Fruit fly (Drosophila melanogaster) whole organism, embryonic: ENCODE data around the gene CG12147.

Experiments used
- Adf1 ChIP-seq: fragments of 200-800 bp; sonication (Bioruptor generic); IDR thresholded peaks from 2 replicates; pipeline ENCODE4 v1.3.6; 2022; ENCODE audit warnings: missing biosample characterization, missing genetic modification characterization
- B-H1 ChIP-seq: fragments of 200-800 bp; sonication (Bioruptor generic); IDR thresholded peaks from 3 replicates; pipeline ENCODE4 v1.3.6; 2022; ENCODE audit warnings: missing biosample characterization, missing genetic modification characterization
- B-H2 ChIP-seq: fragments of 200-800 bp; sonication (Bioruptor generic); optimal IDR thresholded peaks from 2 replicates; lab custom pipeline; 2018; ENCODE audit warnings: missing biosample characterization, mild to moderate bottlenecking, missing genetic modification characterization
- Bdp1 ChIP-seq: fragments of 200-800 bp; sonication (Bioruptor generic); optimal IDR thresholded peaks from 3 replicates; lab custom pipeline; 2016; ENCODE audit warnings: missing biosample characterization, missing genetic modification characterization
- Blimp-1 ChIP-seq: fragments of 200-800 bp; sonication (Bioruptor generic); optimal IDR thresholded peaks from 3 replicates; lab custom pipeline; 2018; ENCODE audit warnings: missing biosample characterization, missing genetic modification characterization, mild to moderate bottlenecking, moderate library complexity, missing genetic modification reagents
- CG13123 ChIP-seq: fragments of 200-800 bp; sonication (Bioruptor generic); optimal IDR thresholded peaks from 2 replicates; lab custom pipeline; 2016; ENCODE audit warnings: missing biosample characterization, missing genetic modification characterization
- CG13775 ChIP-seq: fragments of 200-800 bp; sonication (Bioruptor generic); optimal IDR thresholded peaks from 3 replicates; lab custom pipeline; 2017; ENCODE audit warnings: missing biosample characterization, mild to moderate bottlenecking, missing genetic modification characterization
- CG1647 ChIP-seq: fragments of 200-800 bp; sonication (Bioruptor generic); optimal IDR thresholded peaks from 3 replicates; lab custom pipeline; 2016; ENCODE audit warnings: missing biosample characterization, missing genetic modification characterization
- CG17186 ChIP-seq: fragments of 200-800 bp; sonication (Bioruptor generic); optimal IDR thresholded peaks from 3 replicates; lab custom pipeline; 2017; ENCODE audit warnings: missing biosample characterization, missing genetic modification reagents, missing genetic modification characterization
- CG17612 ChIP-seq: fragments of 200-800 bp; sonication (Bioruptor generic); IDR thresholded peaks from 2 replicates; pipeline ENCODE4 v1.3.6; 2022; ENCODE audit warnings: missing biosample characterization, missing genetic modification characterization
- CG17912 ChIP-seq: fragments of 200-800 bp; sonication (Bioruptor generic); optimal IDR thresholded peaks from 2 replicates; lab custom pipeline; 2018; ENCODE audit warnings: missing biosample characterization, mild to moderate bottlenecking, missing genetic modification characterization
- CG30403 ChIP-seq: fragments of 200-800 bp; sonication (Bioruptor generic); optimal IDR thresholded peaks from 3 replicates; lab custom pipeline; 2016; ENCODE audit warnings: missing biosample characterization, missing genetic modification characterization
- CG3407 ChIP-seq: fragments of 200-800 bp; sonication (Bioruptor generic); optimal IDR thresholded peaks from 2 replicates; lab custom pipeline; 2018; ENCODE audit warnings: missing biosample characterization, mild to moderate bottlenecking, missing genetic modification characterization
- CG34422 ChIP-seq: fragments of 200-800 bp; sonication (Bioruptor generic); IDR thresholded peaks from 3 replicates; pipeline ENCODE4 v1.3.6; 2022; ENCODE audit warnings: missing biosample characterization, missing genetic modification characterization
- CG3838 ChIP-seq: fragments of 200-800 bp; sonication (Bioruptor generic); optimal IDR thresholded peaks from 3 replicates; lab custom pipeline; 2016; ENCODE audit warnings: missing biosample characterization, missing genetic modification characterization
- CG42726 ChIP-seq: fragments of 200-800 bp; sonication (Bioruptor generic); IDR thresholded peaks from 2 replicates; pipeline ENCODE4 v1.3.6; 2022; ENCODE audit warnings: missing biosample characterization, missing genetic modification characterization; ENCODE audit not compliant: partially characterized antibody
- CG4854 ChIP-seq: fragments of 200-800 bp; sonication (Bioruptor generic); optimal IDR thresholded peaks from 2 replicates; lab custom pipeline; 2016; ENCODE audit warnings: missing biosample characterization, missing genetic modification characterization, inconsistent platforms
- CG5180 ChIP-seq: fragments of 200-800 bp; sonication (Bioruptor generic); optimal IDR thresholded peaks from 3 replicates; lab custom pipeline; 2017; ENCODE audit warnings: missing biosample characterization, missing genetic modification characterization, mild to moderate bottlenecking, moderate library complexity, missing genetic modification reagents
- CG5953 ChIP-seq: fragments of 200-800 bp; sonication (Bioruptor generic); IDR thresholded peaks from 2 replicates; pipeline ENCODE4 v1.3.6; 2022; ENCODE audit warnings: missing biosample characterization, missing genetic modification characterization
- CG6254 ChIP-seq: fragments of 200-800 bp; sonication (Bioruptor generic); optimal IDR thresholded peaks from 3 replicates; lab custom pipeline; 2017; ENCODE audit warnings: mild to moderate bottlenecking, missing biosample characterization, missing genetic modification reagents, missing genetic modification characterization
- CG6683 ChIP-seq: fragments of 200-800 bp; sonication (Bioruptor generic); optimal IDR thresholded peaks from 2 replicates; lab custom pipeline; 2017; ENCODE audit warnings: missing biosample characterization, mild to moderate bottlenecking, missing genetic modification characterization, missing genetic modification reagents
- CG6765 ChIP-seq: fragments of 200-800 bp; sonication (Bioruptor generic); optimal IDR thresholded peaks from 3 replicates; lab custom pipeline; 2017; ENCODE audit warnings: missing biosample characterization, mild to moderate bottlenecking, missing genetic modification characterization
- CG7271 ChIP-seq: fragments of 200-800 bp; sonication (Bioruptor generic); optimal IDR thresholded peaks from 2 replicates; lab custom pipeline; 2018; ENCODE audit warnings: missing biosample characterization, mild to moderate bottlenecking, missing genetic modification characterization, moderate library complexity
- CG7745 ChIP-seq: fragments of 200-800 bp; sonication (Bioruptor generic); optimal IDR thresholded peaks from 2 replicates; lab custom pipeline; 2018; ENCODE audit warnings: missing biosample characterization, mild to moderate bottlenecking, missing genetic modification characterization, moderate library complexity
- CG8388 ChIP-seq: fragments of 200-800 bp; sonication (Bioruptor generic); optimal IDR thresholded peaks from 2 replicates; lab custom pipeline; 2019; ENCODE audit warnings: missing biosample characterization, mild to moderate bottlenecking, missing genetic modification characterization, moderate library complexity
- CG8765 ChIP-seq: fragments of 200-800 bp; sonication (Bioruptor generic); IDR thresholded peaks from 2 replicates; pipeline ENCODE4 v1.3.6; 2022; ENCODE audit warnings: missing biosample characterization, missing genetic modification characterization
- Deaf1 ChIP-seq: fragments of 200-800 bp; optimal IDR thresholded peaks from 3 replicates; lab custom pipeline; 2019; ENCODE audit warnings: missing biosample characterization, mild to moderate bottlenecking, missing genetic modification characterization, moderate library complexity
- NFAT ChIP-seq: fragments of 200-800 bp; sonication (Bioruptor generic); IDR thresholded peaks from 2 replicates; pipeline ENCODE4 v1.3.6; 2022; ENCODE audit warnings: missing biosample characterization, missing genetic modification characterization
- Nf-YC ChIP-seq: fragments of 200-800 bp; optimal IDR thresholded peaks from 3 replicates; lab custom pipeline; 2019; ENCODE audit warnings: missing biosample characterization, mild to moderate bottlenecking, missing genetic modification characterization, moderate library complexity
- Sox102F ChIP-seq: fragments of 200-800 bp; sonication (Bioruptor generic); optimal IDR thresholded peaks from 2 replicates; lab custom pipeline; 2018; ENCODE audit warnings: missing biosample characterization, mild to moderate bottlenecking, missing genetic modification characterization, moderate library complexity
- br ChIP-seq: fragments of >200 bp; optimal IDR thresholded peaks from 2 replicates; lab custom pipeline; 2017
- chinmo ChIP-seq: fragments of 200-800 bp; sonication (Bioruptor generic); IDR thresholded peaks from 4 replicates; pipeline ENCODE4 v1.3.6; 2022; ENCODE audit warnings: missing biosample characterization, missing genetic modification characterization; ENCODE audit not compliant: partially characterized antibody
- crc ChIP-seq: fragments of 200-800 bp; sonication (Bioruptor generic); optimal IDR thresholded peaks from 2 replicates; lab custom pipeline; 2016; ENCODE audit warnings: missing biosample characterization, missing genetic modification characterization
- croc ChIP-seq: fragments of 200-800 bp; sonication (Bioruptor generic); conservative IDR thresholded peaks from 3 replicates; pipeline ENCODE4 v1.3.6; 2022; ENCODE audit warnings: missing biosample characterization, missing genetic modification characterization
- disco-r ChIP-seq: fragments of 200-800 bp; sonication (Bioruptor generic); optimal IDR thresholded peaks from 2 replicates; lab custom pipeline; 2016; ENCODE audit warnings: missing biosample characterization, missing genetic modification characterization
- dmrt99B ChIP-seq: fragments of 200-800 bp; sonication (Bioruptor generic); optimal IDR thresholded peaks from 2 replicates; lab custom pipeline; 2018; ENCODE audit warnings: missing biosample characterization, mild to moderate bottlenecking, missing genetic modification characterization, moderate library complexity
- ems ChIP-seq: fragments of 200-800 bp; sonication (Bioruptor generic); optimal IDR thresholded peaks from 3 replicates; lab custom pipeline; 2016; ENCODE audit warnings: missing biosample characterization, missing genetic modification characterization
- eve ChIP-seq, 2 experiments: fragments of >200 bp; optimal IDR thresholded peaks; 2 replicates each; lab custom pipeline; 2017; ENCODE audit warnings: missing biosample characterization in 2 of 2, missing genetic modification characterization in 2 of 2
- exex ChIP-seq: fragments of 200-800 bp; sonication (Bioruptor generic); optimal IDR thresholded peaks from 4 replicates; lab custom pipeline; 2018; ENCODE audit warnings: missing biosample characterization, mild to moderate bottlenecking, missing genetic modification characterization, moderate library complexity
- fd96Cb ChIP-seq: fragments of 200-800 bp; sonication (Bioruptor generic); optimal IDR thresholded peaks from 2 replicates; lab custom pipeline; 2018; ENCODE audit warnings: missing biosample characterization, mild to moderate bottlenecking, missing genetic modification characterization, moderate library complexity
- grau ChIP-seq: fragments of 200-800 bp; optimal IDR thresholded peaks from 3 replicates; lab custom pipeline; 2019; ENCODE audit warnings: missing biosample characterization, mild to moderate bottlenecking, missing genetic modification characterization, moderate library complexity
- h ChIP-seq: fragments of >200 bp; optimal IDR thresholded peaks from 2 replicates; lab custom pipeline; 2017
- nerfin-1 ChIP-seq: fragments of 200-800 bp; sonication (Bioruptor generic); optimal IDR thresholded peaks from 3 replicates; lab custom pipeline; 2019; ENCODE audit warnings: missing biosample characterization, mild to moderate bottlenecking, missing genetic modification characterization, moderate library complexity
- nom ChIP-seq: fragments of 200-800 bp; sonication (Bioruptor generic); optimal IDR thresholded peaks from 2 replicates; lab custom pipeline; 2017; ENCODE audit warnings: missing biosample characterization, missing genetic modification characterization, mild to moderate bottlenecking, moderate library complexity, missing genetic modification reagents
- ranshi ChIP-seq: fragments of 200-800 bp; sonication (Bioruptor generic); IDR thresholded peaks from 2 replicates; pipeline ENCODE4 v1.3.6; 2022; ENCODE audit warnings: missing biosample characterization, missing genetic modification characterization
- rib ChIP-seq: fragments of 200-800 bp; sonication (Bioruptor generic); IDR thresholded peaks from 2 replicates; pipeline ENCODE4 v1.3.6; 2022; ENCODE audit warnings: missing biosample characterization, missing genetic modification characterization
- seq ChIP-seq: fragments of 200-800 bp; sonication (Bioruptor generic); IDR thresholded peaks from 2 replicates; pipeline ENCODE4 v1.3.6; 2022; ENCODE audit warnings: missing biosample characterization, missing genetic modification characterization
- slbo ChIP-seq: fragments of 200-800 bp; sonication (Bioruptor generic); IDR thresholded peaks from 2 replicates; pipeline ENCODE4 v1.3.6; 2022; ENCODE audit warnings: missing biosample characterization, missing genetic modification characterization
- sna ChIP-seq: fragments of 200-800 bp; sonication (Bioruptor generic); IDR thresholded peaks from 2 replicates; pipeline ENCODE4 v1.3.6; 2022; ENCODE audit warnings: missing biosample characterization, missing genetic modification characterization; ENCODE audit not compliant: partially characterized antibody
- tup ChIP-seq: fragments of 200-800 bp; sonication (Bioruptor generic); optimal IDR thresholded peaks from 2 replicates; lab custom pipeline; 2016; ENCODE audit warnings: missing biosample characterization, mild to moderate bottlenecking, missing genetic modification characterization, moderate library complexity
- zen ChIP-seq: fragments of 200-800 bp; sonication (Bioruptor generic); optimal IDR thresholded peaks from 3 replicates; lab custom pipeline; 2018; ENCODE audit warnings: missing biosample characterization, mild to moderate bottlenecking, missing genetic modification characterization, moderate library complexity
- zf30C ChIP-seq: fragments of 200-800 bp; sonication (Bioruptor generic); optimal IDR thresholded peaks from 3 replicates; lab custom pipeline; 2018; ENCODE audit warnings: missing biosample characterization, mild to moderate bottlenecking, missing genetic modification characterization

Gene CG12147

dm6 chr3R:5387996-5388395 lies 39.1 kb downstream of the CG12147 start (continued):
- 0 out of 4 replicates have a peak, but pooled peaks have one; percentile 77 for TF ChIP-seq chinmo (GFP tag; lab: Robert Waterston, UW)
- TF ChIP-seq CG17612 (GFP tag; lab: Robert Waterston, UW), result no peak
- TF ChIP-seq fd96Cb, result no peak
- no peak for TF ChIP-seq disco-r (GFP tag; lab: Kevin White, UChicago)
- no peak for TF ChIP-seq CG3838 (GFP tag; lab: Kevin White, UChicago)
- no peak for TF ChIP-seq zf30C (GFP tag; lab: Kevin White, UChicago)
- TF ChIP-seq CG7271 (tag; lab: Kevin White, UChicago), result no peak
- TF ChIP-seq crc (GFP tag; lab: Kevin White, UChicago), result no peak
- no peak for TF ChIP-seq grau (tag; lab: Kevin White, UChicago)
- TF ChIP-seq CG8765 (GFP tag; lab: Robert Waterston, UW), result no peak
- no peak for TF ChIP-seq tup (GFP tag; lab: Kevin White, UChicago)
- TF ChIP-seq CG13775 (GFP tag; lab: Kevin White, UChicago), result no peak
- TF ChIP-seq CG17912 (GFP tag; lab: Kevin White, UChicago), result no peak
- no peak for TF ChIP-seq CG5953 (GFP tag; lab: Robert Waterston, UW)
- no peak for TF ChIP-seq B-H1 (GFP tag; lab: Robert Waterston, UW)
- TF ChIP-seq Blimp-1, result no peak
- no peak for TF ChIP-seq CG8388 (GFP tag; lab: Kevin White, UChicago)
- no peak for TF ChIP-seq Sox102F (GFP tag; lab: Kevin White, UChicago)
- TF ChIP-seq B-H2, result no peak
- no peak for TF ChIP-seq CG7745 (tag; lab: Kevin White, UChicago)
- no peak for TF ChIP-seq br (lab: Kevin White, UChicago)
- TF ChIP-seq CG6765 (GFP tag; lab: Kevin White, UChicago), result no peak
- no peak for TF ChIP-seq ems
- no peak for TF ChIP-seq nom (GFP tag; lab: Kevin White, UChicago)
- TF ChIP-seq CG42726 (GFP tag; lab: Robert Waterston, UW), result 0 out of 2 replicates have a peak, but pooled peaks have one; percentile 9
- TF ChIP-seq croc (GFP tag; lab: Robert Waterston, UW), result no peak
- no peak for TF ChIP-seq Deaf1
- TF ChIP-seq CG30403, result no peak
- TF ChIP-seq exex (tag; lab: Kevin White, UChicago), result no peak
- no peak for TF ChIP-seq CG6254
- no peak for TF ChIP-seq nerfin-1 (tag; lab: Kevin White, UChicago)
- TF ChIP-seq CG6683, result no peak
- no peak for TF ChIP-seq CG3407 (GFP tag; lab: Kevin White, UChicago)
- no peak for TF ChIP-seq Adf1 (GFP tag; lab: Robert Waterston, UW)
- TF ChIP-seq Nf-YC (tag; lab: Kevin White, UChicago), result no peak
- no peak for TF ChIP-seq sna (GFP tag; lab: Robert Waterston, UW)
- TF ChIP-seq CG34422 (GFP tag; lab: Robert Waterston, UW), result no peak
- TF ChIP-seq ranshi (GFP tag; lab: Robert Waterston, UW), result no peak
- TF ChIP-seq slbo (GFP tag; lab: Robert Waterston, UW), result no peak
- no peak for TF ChIP-seq CG4854 (GFP tag; lab: Kevin White, UChicago)
- TF ChIP-seq dmrt99B (tag; lab: Kevin White, UChicago), result no peak
- no peak for TF ChIP-seq rib
- TF ChIP-seq seq (GFP tag; lab: Robert Waterston, UW), result peak; percentile 36; the same call in 1 of the 2 replicates
- TF ChIP-seq zen (tag; lab: Kevin White, UChicago), result no peak
- no peak for TF ChIP-seq NFAT (GFP tag; lab: Robert Waterston, UW)
- TF ChIP-seq CG1647 (GFP tag; lab: Kevin White, UChicago), result no peak
- no peak for TF ChIP-seq CG17186 (GFP tag; lab: Kevin White, UChicago)
- no peak for TF ChIP-seq h
- TF ChIP-seq CG5180, result no peak
- peak; percentile 93 for TF ChIP-seq Bdp1 (GFP tag; lab: Kevin White, UChicago)
- no peak for TF ChIP-seq eve (GFP tag; optimal IDR thresholded peaks at IDR 0.05; lab: Kevin White, UChicago)
- TF ChIP-seq CG13123 (GFP tag; lab: Kevin White, UChicago), result no peak
